Worm (Caenorhabditis elegans) whole organism, young adult: ENCODE measurements around the gene ZK899.3.
"Not testable (repeated sequence)": the region's sequence is repeated elsewhere in the genome, so short reads cannot be mapped to it uniquely, and the experiment has no call there.

ENCODE experiments used
- C06A6.2 ChIP-seq: fragments of 200-800 bp; sonication (Bioruptor generic); conservative IDR thresholded peaks from 2 replicates; pipeline ENCODE4 v1.3.6; 2022; ENCODE audit warnings: missing genetic modification characterization, missing compliant biosample characterization
- C17E4.6 ChIP-seq: fragments of 200-800 bp; sonication (Bioruptor generic); IDR thresholded peaks from 2 replicates; pipeline ENCODE4 v1.3.6; 2022; ENCODE audit warnings: missing genetic modification reagents, missing genetic modification characterization, missing compliant biosample characterization
- D2030.7 ChIP-seq: fragments of 200-800 bp; sonication (Bioruptor generic); IDR thresholded peaks from 2 replicates; pipeline ENCODE4 v1.3.6; 2022; ENCODE audit warnings: missing genetic modification reagents, missing genetic modification characterization, missing compliant biosample characterization
- F33H1.4 ChIP-seq: fragments of 200-800 bp; sonication (Bioruptor generic); IDR thresholded peaks from 2 replicates; pipeline ENCODE4 v1.3.6; 2022; ENCODE audit warnings: missing genetic modification reagents, missing genetic modification characterization, missing compliant biosample characterization
- F39B2.1 ChIP-seq: fragments of 200-800 bp; sonication (Bioruptor generic); IDR thresholded peaks from 2 replicates; pipeline ENCODE4 v1.3.6; 2022; ENCODE audit warnings: missing genetic modification reagents, missing genetic modification characterization, missing compliant biosample characterization
- F52B5.7 ChIP-seq: sonication (generic microtip); optimal IDR thresholded peaks from 2 replicates; lab custom pipeline; 2016; ENCODE audit warnings: mild to moderate bottlenecking, missing genetic modification characterization, missing compliant biosample characterization
- F55B11.4 ChIP-seq: sonication (generic microtip); optimal IDR thresholded peaks from 2 replicates; lab custom pipeline; 2016; ENCODE audit warnings: missing compliant biosample characterization, missing genetic modification characterization, borderline replicate concordance; ENCODE audit not compliant: insufficient read depth
- F57C9.4 ChIP-seq: sonication (generic microtip); optimal IDR thresholded peaks from 2 replicates; lab custom pipeline; 2017; ENCODE audit warnings: mild to moderate bottlenecking, missing genetic modification characterization, missing compliant biosample characterization
- Y79H2A.3 ChIP-seq: fragments of 200-800 bp; sonication (Bioruptor generic); conservative IDR thresholded peaks from 2 replicates; pipeline ENCODE4 v1.3.6; 2022; ENCODE audit warnings: missing genetic modification reagents, missing genetic modification characterization, missing compliant biosample characterization
- attf-3 ChIP-seq: fragments of 200-800 bp; sonication (Bioruptor generic); conservative IDR thresholded peaks from 2 replicates; pipeline ENCODE4 v1.3.6; 2022; ENCODE audit warnings: missing genetic modification reagents, missing genetic modification characterization, missing compliant biosample characterization
- bed-2 ChIP-seq: fragments of 200-800 bp; sonication (Bioruptor generic); IDR thresholded peaks from 2 replicates; pipeline ENCODE4 v1.3.6; 2022; ENCODE audit warnings: missing genetic modification reagents, missing genetic modification characterization, missing compliant biosample characterization
- cebp-1 ChIP-seq, 2 experiments: fragments of 200-800 bp in 1 of 2; sonication (Bioruptor generic) in 1 of 2; sonication (generic microtip) in 1 of 2; IDR thresholded peaks in 1 of 2; optimal IDR thresholded peaks in 1 of 2; 2 replicates each; pipeline versions ENCODE4 v1.3.6 to Lab custom; 2017 to 2022; ENCODE audit warnings: missing compliant biosample characterization in 2 of 2, missing genetic modification characterization in 2 of 2, mild to moderate bottlenecking in 1 of 2, missing genetic modification reagents in 1 of 2, moderate library complexity in 1 of 2
- die-1 ChIP-seq: sonication (generic microtip); optimal IDR thresholded peaks from 2 replicates; lab custom pipeline; 2016; ENCODE audit warnings: missing genotype, mild to moderate bottlenecking, missing genetic modification characterization, missing compliant biosample characterization
- dox-1 ChIP-seq: fragments of 200-800 bp; sonication (Bioruptor generic); IDR thresholded peaks from 2 replicates; pipeline ENCODE4 v1.3.6; 2022; ENCODE audit warnings: missing genetic modification reagents, missing genetic modification characterization, missing compliant biosample characterization
- dpl-1 ChIP-seq: fragments of 150-350 bp; optimal IDR thresholded peaks from 2 replicates; lab custom pipeline; 2014; ENCODE audit warnings: missing biosample characterization, missing genetic modification reagents, missing genetic modification characterization
- ekl-4 ChIP-seq: fragments of 200-800 bp; sonication (Bioruptor generic); IDR thresholded peaks from 2 replicates; pipeline ENCODE4 v1.3.6; 2022; ENCODE audit warnings: missing genetic modification reagents, missing genetic modification characterization, missing compliant biosample characterization
- gei-17 ChIP-seq: fragments of 200-800 bp; sonication (Bioruptor generic); optimal IDR thresholded peaks from 2 replicates; lab custom pipeline; 2018; ENCODE audit warnings: mild to moderate bottlenecking, missing genetic modification characterization, missing compliant biosample characterization
- hlh-12 ChIP-seq: sonication (generic microtip); optimal IDR thresholded peaks from 2 replicates; lab custom pipeline; 2016; ENCODE audit warnings: missing genetic modification characterization, missing compliant biosample characterization
- hlh-26 ChIP-seq: fragments of 200-800 bp; sonication (Bioruptor generic); conservative IDR thresholded peaks from 2 replicates; pipeline ENCODE4 v1.3.6; 2022; ENCODE audit warnings: missing genetic modification reagents, missing genetic modification characterization, missing compliant biosample characterization
- lag-1 ChIP-seq: fragments of 200-800 bp; sonication (Bioruptor generic); IDR thresholded peaks from 2 replicates; pipeline ENCODE4 v1.3.6; 2022; ENCODE audit warnings: missing genetic modification reagents, missing genetic modification characterization, missing compliant biosample characterization
- let-526 ChIP-seq: fragments of 200-800 bp; sonication (Bioruptor generic); IDR thresholded peaks from 2 replicates; pipeline ENCODE4 v1.3.6; 2022; ENCODE audit warnings: missing genetic modification reagents, missing genetic modification characterization, missing compliant biosample characterization
- lin-26 ChIP-seq: fragments of 200-800 bp; sonication (Bioruptor generic); IDR thresholded peaks from 2 replicates; pipeline ENCODE4 v1.3.6; 2022; ENCODE audit warnings: missing genetic modification reagents, missing genetic modification characterization, missing compliant biosample characterization
- lin-35 ChIP-seq, 3 experiments: fragments of 150-350 bp in 2 of 3; sonication (generic microtip) in 1 of 3; optimal IDR thresholded peaks; 2 replicates each; lab custom pipeline; 2014 to 2018; ENCODE audit warnings: missing biosample characterization in 3 of 3, missing genetic modification characterization in 3 of 3, missing genetic modification reagents in 3 of 3
- lir-1 ChIP-seq: fragments of 200-800 bp; sonication (Bioruptor generic); conservative IDR thresholded peaks from 2 replicates; pipeline ENCODE4 v1.3.6; 2022; ENCODE audit warnings: missing genetic modification reagents, missing genetic modification characterization, missing compliant biosample characterization
- lsy-27 ChIP-seq: sonication (generic microtip); optimal IDR thresholded peaks from 2 replicates; lab custom pipeline; 2017; ENCODE audit warnings: missing genetic modification characterization, mild to moderate bottlenecking, missing compliant biosample characterization, antibody characterized with exemption, missing genotype, borderline replicate concordance; ENCODE audit not compliant: insufficient read depth
- madf-10 ChIP-seq: sonication (generic microtip); optimal IDR thresholded peaks from 2 replicates; lab custom pipeline; 2016; ENCODE audit warnings: mild to moderate bottlenecking, missing genetic modification characterization, missing compliant biosample characterization
- madf-6 ChIP-seq: fragments of 200-800 bp; sonication (Bioruptor generic); IDR thresholded peaks from 2 replicates; pipeline ENCODE4 v1.3.6; 2022; ENCODE audit warnings: missing genetic modification reagents, missing genetic modification characterization, missing compliant biosample characterization
- mcd-1 ChIP-seq: fragments of 200-800 bp; sonication (Bioruptor generic); IDR thresholded peaks from 2 replicates; pipeline ENCODE4 v1.3.6; 2022; ENCODE audit warnings: missing genetic modification reagents, missing genetic modification characterization, missing compliant biosample characterization
- nfyb-1 ChIP-seq: fragments of 200-800 bp; sonication (Bioruptor generic); IDR thresholded peaks from 2 replicates; pipeline ENCODE4 v1.3.6; 2022; ENCODE audit warnings: missing genetic modification reagents, missing genetic modification characterization, missing compliant biosample characterization
- nhr-179 ChIP-seq: sonication (generic microtip); optimal IDR thresholded peaks from 2 replicates; lab custom pipeline; 2016; ENCODE audit warnings: mild to moderate bottlenecking, missing genetic modification characterization, missing compliant biosample characterization
- nhr-80 ChIP-seq: sonication (generic microtip); optimal IDR thresholded peaks from 2 replicates; lab custom pipeline; 2016; ENCODE audit warnings: missing genetic modification characterization, missing compliant biosample characterization
- pbrm-1 ChIP-seq: fragments of 200-800 bp; sonication (Bioruptor generic); IDR thresholded peaks from 2 replicates; pipeline ENCODE4 v1.3.6; 2022; ENCODE audit warnings: missing genetic modification reagents, missing genetic modification characterization, missing compliant biosample characterization
- repo-1 ChIP-seq: sonication (generic microtip); optimal IDR thresholded peaks from 2 replicates; lab custom pipeline; 2017; ENCODE audit warnings: mild to moderate bottlenecking, missing genetic modification characterization, missing compliant biosample characterization
- somi-1 ChIP-seq: fragments of 200-800 bp; sonication (Bioruptor generic); optimal IDR thresholded peaks from 2 replicates; lab custom pipeline; 2018; ENCODE audit warnings: mild to moderate bottlenecking, missing genetic modification characterization, missing compliant biosample characterization
- tlf-1 ChIP-seq: fragments of 200-800 bp; sonication (Bioruptor generic); optimal IDR thresholded peaks from 2 replicates; lab custom pipeline; 2018; ENCODE audit warnings: mild to moderate bottlenecking, missing genetic modification characterization, missing compliant biosample characterization
- zfh-2 ChIP-seq: fragments of 200-800 bp; sonication (Bioruptor generic); conservative IDR thresholded peaks from 2 replicates; pipeline ENCODE4 v1.3.6; 2022; ENCODE audit warnings: missing genetic modification reagents, missing genetic modification characterization, missing compliant biosample characterization
- ztf-18 ChIP-seq: sonication (generic microtip); optimal IDR thresholded peaks from 2 replicates; lab custom pipeline; 2016; ENCODE audit warnings: missing genotype, mild to moderate bottlenecking, missing genetic modification characterization, missing compliant biosample characterization
- ztf-22 ChIP-seq: fragments of 200-800 bp; sonication (Bioruptor generic); optimal IDR thresholded peaks from 2 replicates; lab custom pipeline; 2018; ENCODE audit warnings: mild to moderate bottlenecking, missing genetic modification characterization, moderate library complexity, missing compliant biosample characterization
- ztf-28 ChIP-seq: fragments of 200-800 bp; sonication (Bioruptor generic); IDR thresholded peaks from 2 replicates; pipeline ENCODE4 v1.3.6; 2022; ENCODE audit warnings: missing genetic modification reagents, missing genetic modification characterization, missing compliant biosample characterization
- ztf-3 ChIP-seq: fragments of 200-800 bp; sonication (Bioruptor generic); optimal IDR thresholded peaks from 2 replicates; lab custom pipeline; 2018; ENCODE audit warnings: mild to moderate bottlenecking, missing genetic modification characterization, missing compliant biosample characterization

Gene ZK899.3

ce11 chrX:9456579-9456978, 3.6 kb downstream of the ZK899.3 start:
- TF ChIP-seq ztf-3 (GFP tag; lab: Kevin White, UChicago) (no peak), D2030.7 (GFP tag; lab: Robert Waterston, UW) (no peak), cebp-1 (GFP tag; IDR thresholded peaks at IDR 0.05; lab: Robert Waterston, UW) (no peak), cebp-1 (tag; optimal IDR thresholded peaks at IDR 0.05; lab: Kevin White, UChicago) (no peak), let-526 (GFP tag; lab: Robert Waterston, UW) (no peak)

ce11 chrX:9458142-9458541, 5.2 kb downstream of the ZK899.3 start, which contains the start of gene tba-8:
tba-8 (minus strand) TSS chrX:9458348.
- TF ChIP-seq nhr-80 (tag; lab: Kevin White, UChicago) = no peak

- not testable (repeated sequence) for TF ChIP-seq F39B2.1; ztf-18; zfh-2 (GFP tag; lab: Robert Waterston, UW)
These were observed 7.9 kb downstream of the ZK899.3 start, which contains the start of gene ZK899.5 for ce11 chrX:9460834-9461233. ZK899.5 (minus strand) TSS chrX:9460934.

- TF ChIP-seq dpl-1 (GFP tag; lab: Kevin White, UChicago); lag-1 (GFP tag; lab: Robert Waterston, UW); hlh-26 (GFP tag; lab: Robert Waterston, UW): not testable (repeated sequence)
These were observed 10.1 kb downstream of the ZK899.3 start, which contains the start of gene ZK899.6 for ce11 chrX:9463045-9463444. ZK899.6 (plus strand) TSS chrX:9463345.

ce11 chrX:9465722-9466132, 12.8 kb downstream of the ZK899.3 start:
- TF ChIP-seq mcd-1 (GFP tag; lab: Robert Waterston, UW) (peak; percentile 87), attf-3 (peak; percentile 54), C17E4.6 (GFP tag; lab: Robert Waterston, UW) (peak; percentile 80), repo-1 (tag; lab: Kevin White, UChicago) (peak; percentile 100), madf-10 (peak; percentile 96), pbrm-1 (GFP tag; lab: Robert Waterston, UW) (peak; percentile 95), lin-26 (GFP tag; lab: Robert Waterston, UW) (peak; percentile 89), hlh-12 (peak; percentile 13), dox-1 (GFP tag; lab: Robert Waterston, UW) (peak; percentile 98), bed-2 (GFP tag; lab: Robert Waterston, UW) (peak; percentile 90), lir-1 (GFP tag; lab: Robert Waterston, UW) (peak; percentile 89), ekl-4 (GFP tag; lab: Robert Waterston, UW) (peak; percentile 91), nhr-179 (tag; lab: Kevin White, UChicago) (peak; percentile 88), F55B11.4 (no peak), F33H1.4 (peak; percentile 10; the same call in 1 of the 2 replicates), F52B5.7 (tag; lab: Kevin White, UChicago) (peak; percentile 89), Y79H2A.3 (GFP tag; lab: Robert Waterston, UW) (no peak), ztf-28 (GFP tag; lab: Robert Waterston, UW) (no peak), F57C9.4 (no peak), tlf-1 (peak; percentile 99), die-1 (tag; lab: Kevin White, UChicago) (peak; percentile 61), lin-35 (GFP tag; optimal IDR thresholded peaks at IDR 0.05; lab: Kevin White, UChicago) (peak in 2 of 3 experiments; percentile 90 to 99), lsy-27 (tag; lab: Kevin White, UChicago) (no peak), F39B2.1 (no peak), ztf-22 (GFP tag; lab: Kevin White, UChicago) (peak; percentile 92), C06A6.2 (peak; percentile 98), somi-1 (peak; percentile 99), gei-17 (peak; percentile 99), madf-6 (GFP tag; lab: Robert Waterston, UW) (no peak), ztf-3 (GFP tag; lab: Kevin White, UChicago) (peak; percentile 94), nfyb-1 (GFP tag; lab: Robert Waterston, UW) (peak; percentile 98), hlh-26 (GFP tag; lab: Robert Waterston, UW) (no peak)
